Fruit fly (Drosophila melanogaster) whole organism, pupa: ENCODE measurements around the gene CG31751.
A peak's percentile ranks its signal among the peaks of the same experiment; 100 is the strongest.

Source experiments
- CG10348 ChIP-seq: fragments of 200-800 bp; sonication (Bioruptor generic); IDR thresholded peaks from 2 replicates; pipeline ENCODE4 v1.3.6; 2022; ENCODE audit warnings: missing biosample characterization, missing genetic modification characterization
- CG12605 ChIP-seq: fragments of 200-800 bp; sonication (Bioruptor generic); IDR thresholded peaks from 2 replicates; pipeline ENCODE4 v1.3.6; 2022; ENCODE audit warnings: missing biosample characterization, missing genetic modification characterization
- CG13204 ChIP-seq: fragments of 200-800 bp; sonication (Bioruptor generic); optimal IDR thresholded peaks from 2 replicates; lab custom pipeline; 2018; ENCODE audit warnings: missing biosample characterization, mild to moderate bottlenecking, missing genetic modification characterization, moderate library complexity
- CG14655 ChIP-seq: fragments of 200-800 bp; sonication (Bioruptor generic); optimal IDR thresholded peaks from 3 replicates; lab custom pipeline; 2017; ENCODE audit warnings: mild to moderate bottlenecking, missing biosample characterization, missing genetic modification reagents, missing genetic modification characterization
- CG15710 ChIP-seq: fragments of 200-800 bp; sonication (Bioruptor generic); optimal IDR thresholded peaks from 2 replicates; lab custom pipeline; 2018; ENCODE audit warnings: missing biosample characterization, mild to moderate bottlenecking, missing genetic modification characterization, moderate library complexity
- CG17806 ChIP-seq: fragments of 200-800 bp; sonication (Bioruptor generic); optimal IDR thresholded peaks from 2 replicates; lab custom pipeline; 2018; ENCODE audit warnings: missing biosample characterization, mild to moderate bottlenecking, missing genetic modification characterization, moderate library complexity
- CG32121 ChIP-seq: fragments of 200-800 bp; sonication (Bioruptor generic); IDR thresholded peaks from 2 replicates; pipeline ENCODE4 v1.3.6; 2022; ENCODE audit warnings: missing biosample characterization, missing genetic modification characterization
- CG34367 ChIP-seq: fragments of 200-800 bp; sonication (Bioruptor generic); optimal IDR thresholded peaks from 2 replicates; lab custom pipeline; 2018; ENCODE audit warnings: missing biosample characterization, mild to moderate bottlenecking, missing genetic modification characterization
- CG4496 ChIP-seq: fragments of 200-800 bp; sonication (Bioruptor generic); IDR thresholded peaks from 3 replicates; pipeline ENCODE4 v1.3.6; 2022; ENCODE audit warnings: missing biosample characterization, missing genetic modification characterization
- CG8159 ChIP-seq: fragments of 200-800 bp; sonication (Bioruptor generic); optimal IDR thresholded peaks from 3 replicates; lab custom pipeline; 2018; ENCODE audit warnings: missing biosample characterization, mild to moderate bottlenecking, missing genetic modification characterization, moderate library complexity
- CG8301 ChIP-seq: fragments of 200-800 bp; sonication (Bioruptor generic); optimal IDR thresholded peaks from 2 replicates; lab custom pipeline; 2018; ENCODE audit warnings: missing biosample characterization, mild to moderate bottlenecking, missing genetic modification characterization
- CG9948 ChIP-seq: fragments of 200-800 bp; sonication (Bioruptor generic); optimal IDR thresholded peaks from 2 replicates; lab custom pipeline; 2018; ENCODE audit warnings: missing biosample characterization, mild to moderate bottlenecking, missing genetic modification characterization, moderate library complexity
- D1 ChIP-seq: fragments of 200-800 bp; sonication (Bioruptor generic); optimal IDR thresholded peaks from 2 replicates; lab custom pipeline; 2018; ENCODE audit warnings: missing biosample characterization, mild to moderate bottlenecking, missing genetic modification characterization, moderate library complexity
- EcR ChIP-seq: fragments of 200-800 bp; sonication (Bioruptor generic); optimal IDR thresholded peaks from 3 replicates; lab custom pipeline; 2019; ENCODE audit warnings: missing biosample characterization, missing genetic modification characterization, mild to moderate bottlenecking, moderate library complexity, missing genetic modification reagents
- Ets98B ChIP-seq: fragments of 200-800 bp; sonication (Bioruptor generic); IDR thresholded peaks from 2 replicates; pipeline ENCODE4 v1.3.6; 2022; ENCODE audit warnings: missing biosample characterization, missing genetic modification characterization
- Pif1A ChIP-seq: fragments of 200-800 bp; sonication (Bioruptor generic); optimal IDR thresholded peaks from 3 replicates; lab custom pipeline; 2016; ENCODE audit warnings: missing biosample characterization, missing genetic modification characterization
- Pif1B ChIP-seq: fragments of 200-800 bp; sonication (Bioruptor generic); optimal IDR thresholded peaks from 3 replicates; lab custom pipeline; 2016; ENCODE audit warnings: missing biosample characterization, missing genetic modification characterization
- Snoo ChIP-seq: fragments of 200-800 bp; sonication (Bioruptor generic); optimal IDR thresholded peaks from 3 replicates; lab custom pipeline; 2017; ENCODE audit warnings: missing biosample characterization, mild to moderate bottlenecking, missing genetic modification characterization, inconsistent platforms
- fd96Ca ChIP-seq: fragments of 200-800 bp; sonication (Bioruptor generic); IDR thresholded peaks from 3 replicates; pipeline ENCODE4 v1.3.6; 2022; ENCODE audit warnings: missing biosample characterization, missing genetic modification characterization
- gl ChIP-seq: fragments of 200-800 bp; sonication (Bioruptor generic); optimal IDR thresholded peaks from 2 replicates; lab custom pipeline; 2018; ENCODE audit warnings: missing biosample characterization, mild to moderate bottlenecking, missing genetic modification characterization
- rn ChIP-seq: fragments of 200-800 bp; sonication (Bioruptor generic); IDR thresholded peaks from 2 replicates; pipeline ENCODE4 v1.3.6; 2022; ENCODE audit warnings: missing biosample characterization, missing genetic modification characterization

CG31751 gene

DNA sequence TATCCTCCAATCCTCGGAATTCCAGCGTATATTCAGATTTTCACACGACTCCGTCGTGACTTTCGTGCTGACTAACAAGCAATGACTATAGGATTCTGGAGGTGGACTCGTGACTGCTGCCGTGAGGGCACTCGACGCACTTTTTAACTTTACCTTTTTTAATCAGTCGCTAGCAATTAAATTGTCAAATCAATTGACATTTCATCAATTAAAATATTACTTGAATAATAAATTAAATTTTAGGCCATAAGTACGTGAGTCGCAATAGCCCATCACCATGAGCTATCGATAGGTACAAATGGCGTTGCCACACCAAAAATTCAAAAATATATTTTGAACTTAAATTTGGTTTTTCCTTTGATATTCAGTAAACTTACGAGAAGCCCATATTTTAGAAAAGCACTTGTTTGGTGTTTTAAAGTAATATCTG, 28.6 kb downstream of the CG31751 start, which contains the start of gene Jwa:
Gene Jwa (minus strand): TSS at position 87 of the 430 bp plus-strand sequence.
- TF ChIP-seq CG12605 (peak; percentile 49), gl (tag; lab: Kevin White, UChicago) (peak; percentile 15), fd96Ca (peak; percentile 91), CG8301 (tag; lab: Kevin White, UChicago) (peak; percentile 53), CG13204 (GFP tag; lab: Kevin White, UChicago) (no peak), CG4496 (GFP tag; lab: Robert Waterston, UW) (peak; percentile 84), Pif1B (GFP tag; lab: Kevin White, UChicago) (peak; percentile 49), EcR (GFP tag; lab: Kevin White, UChicago) (no peak), CG17806 (peak; percentile 68), Pif1A (GFP tag; lab: Kevin White, UChicago) (no peak), CG14655 (peak; percentile 68), D1 (tag; lab: Kevin White, UChicago) (no peak), Ets98B (GFP tag; lab: Robert Waterston, UW) (peak; percentile 78), CG9948 (tag; lab: Kevin White, UChicago) (peak; percentile 61), Snoo (tag; lab: Kevin White, UChicago) (peak; percentile 72), CG34367 (tag; lab: Kevin White, UChicago) (peak; percentile 74), CG8159 (peak; percentile 74), rn (peak; percentile 77), CG32121 (GFP tag; lab: Robert Waterston, UW) (peak; percentile 83), CG10348 (GFP tag; lab: Robert Waterston, UW) (peak; percentile 99), CG15710 (tag; lab: Kevin White, UChicago) (peak; percentile 91)

DNA sequence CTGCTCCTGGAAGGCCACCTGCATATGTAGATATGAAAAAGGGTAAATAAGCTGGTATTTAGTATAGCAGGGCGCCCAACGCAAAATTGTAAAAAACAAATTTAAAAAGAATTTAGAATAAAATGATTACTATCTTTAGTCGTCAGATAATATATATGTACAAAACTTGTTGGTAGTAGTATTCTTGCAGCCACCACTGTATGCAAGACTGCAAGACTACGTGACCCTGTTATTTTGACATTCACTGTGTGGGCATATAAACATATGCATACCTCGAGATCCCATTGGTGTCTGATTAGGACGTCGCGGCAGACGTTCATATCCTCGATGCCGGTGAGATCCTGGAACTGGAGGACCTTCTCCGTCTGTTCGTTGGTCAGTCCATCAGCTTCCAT, 30.8 kb downstream of the CG31751 start:
- no peak for TF ChIP-seq CG12605
- no peak for TF ChIP-seq CG17806
- no peak for TF ChIP-seq CG8159
- peak; percentile 35 for TF ChIP-seq Snoo (tag; lab: Kevin White, UChicago)
- no peak for TF ChIP-seq CG15710 (tag; lab: Kevin White, UChicago)
- TF ChIP-seq Pif1B (GFP tag; lab: Kevin White, UChicago) = peak; percentile 18
- TF ChIP-seq Ets98B (GFP tag; lab: Robert Waterston, UW) = peak; percentile 36
- peak; percentile 52 for TF ChIP-seq Pif1A (GFP tag; lab: Kevin White, UChicago)
- TF ChIP-seq CG9948 (tag; lab: Kevin White, UChicago) = no peak

DNA sequence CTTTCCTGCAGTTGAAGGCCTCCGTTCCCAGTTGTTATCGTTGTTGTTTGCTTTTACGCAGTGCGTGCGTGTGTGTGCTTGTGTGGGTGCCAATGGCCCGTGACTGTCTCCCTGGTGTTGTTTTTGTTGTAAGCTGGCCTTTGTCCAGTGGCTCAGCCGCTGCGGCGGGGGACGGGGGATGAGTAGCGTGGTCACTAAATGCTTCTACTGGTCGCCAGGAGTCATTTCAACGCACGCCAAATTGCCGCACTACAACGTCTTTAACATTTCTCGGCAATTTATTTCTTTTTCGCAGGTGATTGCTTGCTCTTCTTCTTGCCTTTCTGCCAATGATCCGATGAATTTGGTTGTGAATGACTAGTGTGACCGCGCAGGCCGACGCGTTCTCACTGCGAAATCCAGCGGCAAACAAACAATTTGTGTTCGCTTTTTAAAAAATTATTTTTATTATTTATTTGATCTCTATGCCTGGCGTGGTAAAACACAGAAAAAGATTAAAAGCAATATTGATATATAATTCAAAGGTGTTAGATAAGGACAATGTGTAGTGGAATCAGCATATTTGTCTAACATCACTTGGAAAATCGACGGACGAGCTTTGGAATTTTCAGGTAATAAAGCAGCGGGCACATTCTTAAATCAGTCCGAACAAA, 31.3 kb downstream of the CG31751 start, which contains the start of the genes Faf2 and Grip71:
Gene Faf2 (minus strand): TSS at position 450 of the 653 bp plus-strand sequence.
Gene Grip71 (plus strand): TSS at position 608 of the 653 bp plus-strand sequence.
- TF ChIP-seq fd96Ca (peak; percentile 92), gl (tag; lab: Kevin White, UChicago) (peak; percentile 14), Pif1B (GFP tag; lab: Kevin White, UChicago) (peak; percentile 69), Snoo (tag; lab: Kevin White, UChicago) (peak; percentile 71), CG17806 (peak; percentile 84), EcR (GFP tag; lab: Kevin White, UChicago) (peak; percentile 87), CG32121 (GFP tag; lab: Robert Waterston, UW) (peak; percentile 89), CG13204 (GFP tag; lab: Kevin White, UChicago) (no peak), CG8301 (tag; lab: Kevin White, UChicago) (peak; percentile 77), CG34367 (tag; lab: Kevin White, UChicago) (peak; percentile 76), CG10348 (GFP tag; lab: Robert Waterston, UW) (peak; percentile 96), rn (peak; percentile 89), CG14655 (peak; percentile 84), CG15710 (tag; lab: Kevin White, UChicago) (peak; percentile 83), CG12605 (peak; percentile 80), CG9948 (tag; lab: Kevin White, UChicago) (peak; percentile 83), CG4496 (GFP tag; lab: Robert Waterston, UW) (peak; percentile 91), D1 (tag; lab: Kevin White, UChicago) (no peak), Ets98B (GFP tag; lab: Robert Waterston, UW) (peak; percentile 91), CG8159 (peak; percentile 85), Pif1A (GFP tag; lab: Kevin White, UChicago) (peak; percentile 83)

DNA sequence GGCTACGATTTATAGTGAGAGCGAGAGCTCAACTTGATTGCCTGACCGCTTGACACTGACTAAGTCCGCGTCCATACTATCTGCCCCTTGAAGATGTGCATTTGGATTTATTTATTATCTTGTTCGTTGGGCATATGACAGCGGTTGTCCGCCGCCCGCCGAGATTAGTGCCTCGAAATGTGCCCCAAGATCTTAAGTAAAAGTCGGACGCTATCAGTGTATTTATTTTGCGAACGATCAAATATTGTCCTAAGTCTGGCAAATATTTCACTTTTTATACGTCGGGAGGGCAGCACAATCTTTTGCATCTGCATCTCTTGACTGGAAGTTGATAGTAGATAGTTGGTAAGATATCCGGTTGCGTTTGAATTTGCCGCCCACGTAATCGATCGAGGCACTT, 36.7 kb downstream of the CG31751 start, which contains the start of gene Irk3:
Gene Irk3 (minus strand): TSS at position 63 of the 400 bp plus-strand sequence.
- TF ChIP-seq CG4496 (GFP tag; lab: Robert Waterston, UW) (no peak), CG10348 (GFP tag; lab: Robert Waterston, UW) (no peak), fd96Ca (no peak), CG32121 (GFP tag; lab: Robert Waterston, UW) (no peak), D1 (tag; lab: Kevin White, UChicago) (no peak), CG13204 (GFP tag; lab: Kevin White, UChicago) (no peak), CG14655 (no peak), CG9948 (tag; lab: Kevin White, UChicago) (no peak), Ets98B (GFP tag; lab: Robert Waterston, UW) (no peak), rn (no peak), Pif1A (GFP tag; lab: Kevin White, UChicago) (no peak)

DNA sequence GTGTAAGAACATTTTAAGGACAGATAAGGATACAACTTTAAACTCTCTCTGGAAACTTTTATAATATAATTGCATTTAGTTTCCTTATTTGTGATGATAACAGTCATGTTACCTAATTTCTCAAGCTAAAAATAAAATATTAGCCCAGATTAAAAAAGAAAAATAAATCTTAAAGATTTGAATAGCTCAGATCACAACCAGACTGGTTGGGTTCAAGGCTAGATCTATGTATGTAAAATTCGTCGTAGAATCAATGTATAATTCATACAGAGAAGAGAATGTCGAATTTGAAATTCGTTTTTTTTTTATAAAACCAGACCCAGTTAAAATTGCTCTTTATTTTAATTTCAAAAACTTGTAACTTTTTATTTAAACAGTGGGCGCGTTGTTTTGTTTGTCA, 37.1 kb downstream of the CG31751 start:
- TF ChIP-seq CG14655 = no peak
- TF ChIP-seq D1 (tag; lab: Kevin White, UChicago) = no peak
- no peak for TF ChIP-seq CG12605
- TF ChIP-seq CG10348 (GFP tag; lab: Robert Waterston, UW) = no peak
- TF ChIP-seq Ets98B (GFP tag; lab: Robert Waterston, UW) = no peak
- no peak for TF ChIP-seq CG17806
- no peak for TF ChIP-seq CG8159
